Worm (Caenorhabditis elegans): Measurements from ENCODE around the gene srh-105.

DNA sequence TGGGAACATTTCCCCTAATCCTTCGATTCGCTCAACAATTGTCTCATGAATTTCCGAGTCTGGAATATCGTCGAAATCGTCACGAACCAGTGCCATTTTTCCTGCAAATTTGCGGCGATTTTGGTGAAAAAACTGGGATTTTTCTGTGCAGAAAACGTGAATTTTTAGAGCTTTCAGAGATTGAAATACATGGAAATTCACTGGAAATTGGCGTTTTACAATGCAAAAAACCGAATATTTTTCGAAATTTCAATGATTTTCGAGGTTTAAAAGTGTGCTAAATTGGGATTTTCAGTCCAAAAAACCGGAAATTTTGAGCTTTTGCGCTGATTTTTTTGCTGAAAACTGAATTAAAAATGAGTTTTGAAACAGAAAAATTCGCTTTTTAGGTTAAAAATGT lies 38.8 kb downstream of the srh-105 start, which contains the start of gene tomm-22:
- no peak for TF ChIP-seq elt-1 (tag; optimal IDR thresholded peaks at IDR 0.05)
- TF ChIP-seq unc-62 (GFP tag; optimal IDR thresholded peaks at IDR 0.05), result no peak
- TF ChIP-seq ama-1 (optimal IDR thresholded peaks at IDR 0.05), result no peak
- no peak for TF ChIP-seq nhr-23 (tag; optimal IDR thresholded peaks at IDR 0.05)
- no peak for TF ChIP-seq nhr-77 (tag; optimal IDR thresholded peaks at IDR 0.05)
- no peak for TF ChIP-seq ceh-82 (tag; optimal IDR thresholded peaks at IDR 0.05)
- no peak for TF ChIP-seq nhr-25 (tag; optimal IDR thresholded peaks at IDR 0.05)
- no peak for TF ChIP-seq blmp-1 (tag; optimal IDR thresholded peaks at IDR 0.05; ENCODE audit: insufficient read depth)
- no peak for TF ChIP-seq fos-1 (tag; optimal IDR thresholded peaks at IDR 0.05)
- TF ChIP-seq nhr-11 (tag; optimal IDR thresholded peaks at IDR 0.05), result no peak
- no peak for TF ChIP-seq ztf-11 (tag; optimal IDR thresholded peaks at IDR 0.05)
